Fruit fly (Drosophila melanogaster) whole organism, prepupa: ENCODE measurements around the gene slp1.

Experiments
- CG10631 ChIP-seq: fragments of 200-800 bp; sonication (Bioruptor generic); optimal IDR thresholded peaks from 2 replicates; lab custom pipeline; 2016; ENCODE audit warnings: missing biosample characterization, missing genetic modification characterization
- CG10669 ChIP-seq: fragments of 200-800 bp; sonication (Bioruptor generic); optimal IDR thresholded peaks from 3 replicates; lab custom pipeline; 2018; ENCODE audit warnings: missing biosample characterization, mild to moderate bottlenecking, missing genetic modification characterization, moderate library complexity
- CG11294 ChIP-seq: fragments of 200-800 bp; sonication (Bioruptor generic); IDR thresholded peaks from 2 replicates; pipeline ENCODE4 v1.3.6; 2022; ENCODE audit warnings: missing biosample characterization, missing genetic modification characterization
- CG11902 ChIP-seq: fragments of 200-800 bp; sonication (Bioruptor generic); optimal IDR thresholded peaks from 3 replicates; lab custom pipeline; 2016; ENCODE audit warnings: missing biosample characterization, missing genetic modification characterization
- CG15336 ChIP-seq: fragments of 200-800 bp; sonication (Bioruptor generic); IDR thresholded peaks from 2 replicates; pipeline ENCODE4 v1.3.6; 2022; ENCODE audit warnings: missing biosample characterization, missing genetic modification characterization
- CG16779 ChIP-seq: fragments of 200-800 bp; sonication (Bioruptor generic); optimal IDR thresholded peaks from 3 replicates; lab custom pipeline; 2017; ENCODE audit warnings: missing biosample characterization, mild to moderate bottlenecking, missing genetic modification characterization
- CG3032 ChIP-seq: fragments of 200-800 bp; optimal IDR thresholded peaks from 2 replicates; lab custom pipeline; 2019; ENCODE audit warnings: missing biosample characterization, mild to moderate bottlenecking, missing genetic modification characterization, moderate library complexity
- CG32006 ChIP-seq: fragments of 200-800 bp; sonication (Bioruptor generic); optimal IDR thresholded peaks from 3 replicates; lab custom pipeline; 2017; ENCODE audit warnings: missing biosample characterization, mild to moderate bottlenecking, missing genetic modification characterization
- CG34406 ChIP-seq: fragments of 200-800 bp; sonication (Bioruptor generic); optimal IDR thresholded peaks from 3 replicates; lab custom pipeline; 2016; ENCODE audit warnings: missing biosample characterization, missing genetic modification characterization
- CG3919 ChIP-seq: fragments of 200-800 bp; sonication (Bioruptor generic); optimal IDR thresholded peaks from 3 replicates; lab custom pipeline; 2016; ENCODE audit warnings: missing biosample characterization, missing genetic modification characterization
- CG4318 ChIP-seq: fragments of 200-800 bp; sonication (Bioruptor generic); optimal IDR thresholded peaks from 3 replicates; lab custom pipeline; 2017; ENCODE audit warnings: missing biosample characterization, mild to moderate bottlenecking, missing genetic modification characterization
- CG6163 ChIP-seq: fragments of 200-800 bp; sonication (Bioruptor generic); IDR thresholded peaks from 3 replicates; pipeline ENCODE4 v1.3.6; 2022; ENCODE audit warnings: missing biosample characterization, missing genetic modification characterization
- CG6276 ChIP-seq: fragments of 200-800 bp; sonication (Bioruptor generic); optimal IDR thresholded peaks from 2 replicates; lab custom pipeline; 2017; ENCODE audit warnings: missing biosample characterization, mild to moderate bottlenecking, missing genetic modification characterization
- CG6792 ChIP-seq: fragments of 200-800 bp; sonication (Bioruptor generic); optimal IDR thresholded peaks from 3 replicates; lab custom pipeline; 2016; ENCODE audit warnings: missing biosample characterization, missing genetic modification characterization
- CG6854 ChIP-seq: fragments of 200-800 bp; sonication (Bioruptor generic); optimal IDR thresholded peaks from 2 replicates; lab custom pipeline; 2017; ENCODE audit warnings: missing biosample characterization, mild to moderate bottlenecking, missing genetic modification characterization
- CG7368 ChIP-seq: fragments of 200-800 bp; sonication (Bioruptor generic); optimal IDR thresholded peaks from 3 replicates; lab custom pipeline; 2016; ENCODE audit warnings: missing biosample characterization, missing genetic modification characterization
- CG8119 ChIP-seq: fragments of 200-800 bp; sonication (Bioruptor generic); IDR thresholded peaks from 3 replicates; pipeline ENCODE4 v1.3.6; 2022; ENCODE audit warnings: missing biosample characterization, missing genetic modification characterization
- CG9139 ChIP-seq: fragments of 200-800 bp; sonication (Bioruptor generic); optimal IDR thresholded peaks from 3 replicates; lab custom pipeline; 2017; ENCODE audit warnings: missing biosample characterization, mild to moderate bottlenecking, missing genetic modification characterization
- Eip75B ChIP-seq: fragments of 200-800 bp; sonication (Bioruptor generic); optimal IDR thresholded peaks from 3 replicates; lab custom pipeline; 2016; ENCODE audit warnings: missing biosample characterization, missing genetic modification characterization
- Eip78C ChIP-seq: fragments of 200-800 bp; sonication (Bioruptor generic); peaks from one replicate; lab custom pipeline; 2016; ENCODE audit warnings: missing biosample characterization, missing genetic modification characterization
- Eip93F ChIP-seq: fragments of 200-800 bp; sonication (Bioruptor generic); optimal IDR thresholded peaks from 2 replicates; lab custom pipeline; 2016; ENCODE audit warnings: missing biosample characterization, mild to moderate bottlenecking, missing genetic modification characterization
- Ets96B ChIP-seq: fragments of 200-800 bp; optimal IDR thresholded peaks from 2 replicates; lab custom pipeline; 2019; ENCODE audit warnings: missing biosample characterization, mild to moderate bottlenecking, missing genetic modification characterization, moderate library complexity
- Hr38 ChIP-seq: sonication (Bioruptor generic); optimal IDR thresholded peaks from 2 replicates; lab custom pipeline; 2016; ENCODE audit warnings: missing biosample characterization, missing genetic modification characterization
- Hr4 ChIP-seq: fragments of 200-800 bp; sonication (Bioruptor generic); optimal IDR thresholded peaks from 3 replicates; lab custom pipeline; 2016; ENCODE audit warnings: missing biosample characterization, missing genetic modification characterization
- Lpt ChIP-seq: fragments of 200-800 bp; sonication (Bioruptor generic); optimal IDR thresholded peaks from 3 replicates; lab custom pipeline; 2016; ENCODE audit warnings: missing biosample characterization, missing genetic modification characterization
- Met ChIP-seq: fragments of 200-800 bp; sonication (Bioruptor generic); optimal IDR thresholded peaks from 3 replicates; lab custom pipeline; 2016; ENCODE audit warnings: missing biosample characterization, missing genetic modification characterization
- OdsH ChIP-seq: fragments of 200-800 bp; sonication (Bioruptor generic); optimal IDR thresholded peaks from 3 replicates; lab custom pipeline; 2016; ENCODE audit warnings: missing biosample characterization, missing genetic modification characterization
- Sox102F ChIP-seq: fragments of 200-800 bp; sonication (Bioruptor generic); optimal IDR thresholded peaks from 2 replicates; lab custom pipeline; 2016; ENCODE audit warnings: missing biosample characterization, mild to moderate bottlenecking, missing genetic modification characterization
- Sox14 ChIP-seq: fragments of 200-800 bp; sonication (Bioruptor generic); optimal IDR thresholded peaks from 3 replicates; lab custom pipeline; 2016; ENCODE audit warnings: missing biosample characterization, missing genetic modification characterization
- achi ChIP-seq: fragments of 200-800 bp; sonication (Bioruptor generic); optimal IDR thresholded peaks from 3 replicates; lab custom pipeline; 2016; ENCODE audit warnings: missing biosample characterization, missing genetic modification characterization
- acj6 ChIP-seq: fragments of 200-800 bp; sonication (Bioruptor generic); optimal IDR thresholded peaks from 3 replicates; lab custom pipeline; 2016; ENCODE audit warnings: missing biosample characterization, missing genetic modification characterization
- dac ChIP-seq: fragments of 200-800 bp; sonication (Bioruptor generic); optimal IDR thresholded peaks from 2 replicates; lab custom pipeline; 2017; ENCODE audit warnings: missing biosample characterization, mild to moderate bottlenecking, missing genetic modification characterization
- esn ChIP-seq: fragments of 200-800 bp; sonication (Bioruptor generic); optimal IDR thresholded peaks from 2 replicates; lab custom pipeline; 2016; ENCODE audit warnings: missing biosample characterization, mild to moderate bottlenecking, missing genetic modification characterization, moderate library complexity
- fd85E ChIP-seq: fragments of 200-800 bp; sonication (Bioruptor generic); optimal IDR thresholded peaks from 3 replicates; lab custom pipeline; 2016; ENCODE audit warnings: missing biosample characterization, missing genetic modification characterization
- fkh ChIP-seq: fragments of 200-800 bp; sonication (Bioruptor generic); optimal IDR thresholded peaks from 3 replicates; lab custom pipeline; 2017; ENCODE audit warnings: missing biosample characterization, mild to moderate bottlenecking, missing genetic modification characterization, moderate library complexity
- lz ChIP-seq: fragments of 200-800 bp; sonication (Bioruptor generic); optimal IDR thresholded peaks from 3 replicates; lab custom pipeline; 2016; ENCODE audit warnings: missing biosample characterization, missing genetic modification characterization
- net ChIP-seq: fragments of 200-800 bp; sonication (Bioruptor generic); optimal IDR thresholded peaks from 3 replicates; lab custom pipeline; 2016; ENCODE audit warnings: missing biosample characterization, missing genetic modification characterization
- pdm3 ChIP-seq: fragments of 200-800 bp; sonication (Bioruptor generic); optimal IDR thresholded peaks from 3 replicates; lab custom pipeline; 2016; ENCODE audit warnings: missing biosample characterization, missing genetic modification characterization
- salr ChIP-seq, 2 experiments: fragments of 200-800 bp; sonication (Bioruptor generic); optimal IDR thresholded peaks; 3 replicates each; lab custom pipeline; 2016 to 2018; ENCODE audit warnings: missing biosample characterization in 2 of 2, missing genetic modification characterization in 2 of 2, mild to moderate bottlenecking in 1 of 2
- spab ChIP-seq: fragments of 200-800 bp; sonication (Bioruptor generic); optimal IDR thresholded peaks from 2 replicates; lab custom pipeline; 2017; ENCODE audit warnings: missing biosample characterization, mild to moderate bottlenecking, missing genetic modification characterization, missing genetic modification reagents
- svp ChIP-seq: fragments of 200-800 bp; sonication (Bioruptor generic); peaks from one replicate; lab custom pipeline; 2016; ENCODE audit warnings: missing biosample characterization, missing genetic modification characterization
- vri ChIP-seq: fragments of 200-800 bp; sonication (Bioruptor generic); optimal IDR thresholded peaks from 3 replicates; lab custom pipeline; 2016; ENCODE audit warnings: missing biosample characterization, mild to moderate bottlenecking, missing genetic modification characterization

The slp1 gene

DNA sequence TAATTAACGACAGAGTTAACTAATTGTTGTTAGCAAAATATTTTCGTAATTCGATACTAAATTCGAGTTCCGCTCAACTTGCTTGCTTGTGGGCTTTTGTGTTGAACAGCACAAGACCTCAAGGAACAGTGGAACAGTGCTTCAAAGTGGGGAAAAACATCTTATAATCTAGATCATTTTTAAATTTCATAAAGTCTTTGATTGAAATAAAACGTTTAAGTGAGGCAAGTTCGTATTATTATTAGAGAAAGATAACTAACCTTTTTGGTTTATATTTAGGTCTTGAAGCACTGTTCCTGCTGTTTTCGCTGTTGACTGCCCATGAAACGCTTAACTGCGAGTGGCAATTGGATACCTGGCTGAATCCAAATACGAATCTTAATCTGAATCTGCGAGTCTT is 18.7 kb downstream of the slp1 start (continued):
- TF ChIP-seq fkh (GFP tag; lab: Kevin White, UChicago) = no peak
- no peak for TF ChIP-seq Eip93F (GFP tag; lab: Kevin White, UChicago)
- TF ChIP-seq CG9139 (GFP tag; lab: Kevin White, UChicago) = no peak
- TF ChIP-seq CG6276 (GFP tag; lab: Kevin White, UChicago) = no peak
- no peak for TF ChIP-seq CG6792 (GFP tag; lab: Kevin White, UChicago)
- peak; percentile 33 for TF ChIP-seq acj6 (GFP tag; lab: Kevin White, UChicago)
- TF ChIP-seq net (GFP tag; lab: Kevin White, UChicago) = peak; percentile 5
- TF ChIP-seq lz (GFP tag; lab: Kevin White, UChicago) = peak; percentile 26
- no peak for TF ChIP-seq CG10669 (GFP tag; lab: Kevin White, UChicago)
- no peak for TF ChIP-seq CG11902 (GFP tag; lab: Kevin White, UChicago)
- no peak for TF ChIP-seq achi (GFP tag; lab: Kevin White, UChicago)
- TF ChIP-seq, all 60 proteins: peak for 15

DNA sequence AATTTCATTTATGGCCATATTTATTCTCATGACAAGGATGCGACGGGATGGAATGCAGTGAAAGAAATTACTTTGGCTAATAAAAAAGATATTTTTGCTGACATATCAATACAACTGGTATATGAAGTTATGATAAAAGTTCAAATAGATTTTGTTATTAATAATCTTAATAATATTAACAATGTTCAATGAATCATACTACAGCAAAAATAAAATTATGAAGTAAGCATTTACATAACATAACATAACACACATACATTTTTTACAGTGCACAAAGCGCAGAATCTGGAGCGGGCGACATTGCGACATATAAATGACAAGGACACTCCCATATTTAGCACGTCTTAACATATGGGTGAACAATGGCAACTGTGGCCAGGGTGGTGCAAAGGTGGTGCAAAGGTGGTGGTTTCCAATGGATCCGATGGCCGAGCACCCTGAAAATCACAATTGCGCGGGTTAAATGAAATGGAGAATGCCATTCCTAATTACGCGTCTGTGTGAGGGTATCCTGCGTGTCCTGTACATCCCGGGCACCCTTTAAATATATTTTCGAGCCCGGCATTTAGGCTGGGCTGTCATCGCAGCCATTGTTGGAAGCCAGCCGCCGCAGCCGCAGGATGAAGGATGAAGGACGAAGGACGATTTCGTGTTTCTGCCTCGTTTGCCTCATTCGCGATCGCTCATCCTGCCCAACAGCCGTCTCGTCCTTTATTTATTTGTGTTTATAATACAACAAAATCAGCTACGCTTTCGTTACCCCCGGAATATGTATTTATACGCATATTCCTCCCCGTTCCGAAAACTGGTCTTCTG is 19.6 kb downstream of the slp1 start:
- TF ChIP-seq CG34406 (GFP tag; lab: Kevin White, UChicago) (no peak), esn (GFP tag; lab: Kevin White, UChicago) (peak; percentile 2), Eip78C (peak; percentile 21), Hr38 (no peak), CG32006 (GFP tag; lab: Kevin White, UChicago) (no peak)

- TF ChIP-seq CG4318 (GFP tag; lab: Kevin White, UChicago) (no peak), CG16779 (tag; lab: Kevin White, UChicago) (no peak), Sox14 (GFP tag; lab: Kevin White, UChicago) (no peak), vri (GFP tag; lab: Kevin White, UChicago) (no peak), CG8119 (no peak), fd85E (no peak), pdm3 (GFP tag; lab: Kevin White, UChicago) (no peak), Lpt (no peak), Sox102F (no peak), Met (GFP tag; lab: Kevin White, UChicago) (no peak), CG11294 (no peak), spab (GFP tag; lab: Kevin White, UChicago) (no peak)
These were observed 21.0 kb downstream of the slp1 start for dm6 chr2L:3846520-3846919.

- TF ChIP-seq CG6854 (GFP tag; lab: Kevin White, UChicago) (no peak), CG3919 (GFP tag; lab: Kevin White, UChicago) (peak; percentile 33), CG6163 (GFP tag; lab: Robert Waterston, UW) (no peak), CG4318 (GFP tag; lab: Kevin White, UChicago) (no peak), CG3032 (peak; percentile 12), Eip93F (GFP tag; lab: Kevin White, UChicago) (no peak), Eip78C (peak; percentile 63), Sox102F (peak; percentile 7), Hr38 (no peak), achi (GFP tag; lab: Kevin White, UChicago) (peak; percentile 2), net (GFP tag; lab: Kevin White, UChicago) (peak; percentile 2), esn (GFP tag; lab: Kevin White, UChicago) (peak; percentile 6), CG32006 (GFP tag; lab: Kevin White, UChicago) (peak; percentile 41), CG9139 (GFP tag; lab: Kevin White, UChicago) (no peak), OdsH (peak; percentile 20), spab (GFP tag; lab: Kevin White, UChicago) (peak; percentile 12), dac (GFP tag; lab: Kevin White, UChicago) (no peak), Hr4 (GFP tag; lab: Kevin White, UChicago) (peak; percentile 19), Eip75B (GFP tag; lab: Kevin White, UChicago) (peak; percentile 3), Ets96B (tag; lab: Kevin White, UChicago) (peak; percentile 36), CG7368 (no peak), CG15336 (peak; percentile 31; the same call in 1 of the 2 replicates), salr (GFP tag; optimal IDR thresholded peaks at IDR 0.05; lab: Kevin White, UChicago) (peak in 1 of 2 experiments; percentile 1), CG10631 (GFP tag; lab: Kevin White, UChicago) (peak; percentile 34), svp (GFP tag; lab: Kevin White, UChicago) (peak; percentile 70), Met (GFP tag; lab: Kevin White, UChicago) (peak; percentile 25)
- TF ChIP-seq, all 60 proteins: peak for 18
These were observed 22.4 kb downstream of the slp1 start for dm6 chr2L:3847908-3848307.
